Worm (Caenorhabditis elegans) whole organism, midembryonic: ENCODE measurements around the gene hda-6.

Experiments used
- flt-1 ChIP-seq: fragments of 200-800 bp; sonication (Bioruptor generic); IDR thresholded peaks from 2 replicates; pipeline ENCODE4 v1.3.6; 2022; ENCODE audit warnings: missing genetic modification characterization, missing compliant biosample characterization
- med-1 ChIP-seq: sonication (generic microtip); optimal IDR thresholded peaks from 2 replicates; lab custom pipeline; 2017; ENCODE audit warnings: missing genetic modification characterization, mild to moderate bottlenecking, missing compliant biosample characterization, antibody characterized with exemption, missing genetic modification reagents; ENCODE audit not compliant: insufficient read depth
- ref-1 ChIP-seq: fragments of 200-800 bp; sonication (Bioruptor generic); conservative IDR thresholded peaks from 2 replicates; pipeline ENCODE4 v1.3.6; 2022; ENCODE audit warnings: missing genetic modification reagents, missing genetic modification characterization, missing compliant biosample characterization
- tab-1 ChIP-seq: fragments of 200-800 bp; sonication (Bioruptor generic); IDR thresholded peaks from 2 replicates; pipeline ENCODE4 v1.3.6; 2022; ENCODE audit warnings: missing genetic modification characterization, missing compliant biosample characterization

- TF ChIP-seq med-1 (GFP tag; lab: Kevin White, UChicago) (no peak), ref-1 (GFP tag; lab: Robert Waterston, UW) (no peak), flt-1 (no peak), tab-1 (GFP tag; lab: Robert Waterston, UW) (no peak)
Observed at ce11 chrIV:5385020-5385419, 20.9 kb upstream of the hda-6 start, which contains the start of gene F41H10.12.
